Worm (Caenorhabditis elegans): ENCODE results near the gene sre-43.

DNA sequence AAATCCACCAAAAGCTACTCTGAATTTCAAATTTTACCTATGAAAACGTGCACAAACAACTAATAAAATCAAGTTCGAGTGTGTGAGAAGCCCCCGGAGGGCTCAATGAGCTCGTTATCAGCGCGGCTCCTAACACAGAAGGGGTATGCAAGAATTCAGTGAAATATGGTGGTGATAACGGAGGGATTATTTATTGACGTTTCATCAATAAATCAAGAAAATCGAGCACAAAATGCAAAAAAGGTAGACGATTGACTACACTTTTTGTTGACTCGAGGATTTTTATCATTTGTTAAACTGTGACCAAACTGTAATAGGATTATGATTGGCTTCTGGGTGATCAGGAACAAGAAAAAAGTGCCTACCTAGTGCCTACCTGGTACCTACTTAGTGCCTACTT, 11.4 kb downstream of the sre-43 start, which contains the start of gene zip-3:
- TF ChIP-seq unc-39 (tag; optimal IDR thresholded peaks at IDR 0.05) (no peak), ces-1 (GFP tag; optimal IDR thresholded peaks at IDR 0.05) (no peak), ztf-11 (tag; optimal IDR thresholded peaks at IDR 0.05) (no peak), lsy-2 (tag; optimal IDR thresholded peaks at IDR 0.05) (no peak), bed-3 (GFP tag; optimal IDR thresholded peaks at IDR 0.05) (no peak), elt-1 (tag; optimal IDR thresholded peaks at IDR 0.05; ENCODE audit: borderline replicate concordance, insufficient read depth) (no peak), pha-4 (tag; optimal IDR thresholded peaks at IDR 0.05) (no peak), mep-1 (tag; optimal IDR thresholded peaks at IDR 0.05) (no peak), snpc-4 (tag; optimal IDR thresholded peaks at IDR 0.05) (no peak), elt-3 (tag; optimal IDR thresholded peaks at IDR 0.05) (no peak), nhr-12 (tag; optimal IDR thresholded peaks at IDR 0.05) (no peak), nhr-76 (tag; optimal IDR thresholded peaks at IDR 0.05) (no peak), nhr-28 (tag; optimal IDR thresholded peaks at IDR 0.05) (no peak), sem-2 (GFP tag; optimal IDR thresholded peaks at IDR 0.05) (no peak)
